Worm (Caenorhabditis elegans): ENCODE data around the gene gst-20.

- TF ChIP-seq fos-1 (tag; optimal IDR thresholded peaks at IDR 0.05) = no peak
- TF ChIP-seq snpc-4 (tag; optimal IDR thresholded peaks at IDR 0.05) = no peak
- no peak for TF ChIP-seq ceh-82 (tag; optimal IDR thresholded peaks at IDR 0.05)
Observed at ce11 chrII:13590461-13590860, 19.2 kb downstream of the gst-20 start, which contains the start of gene clec-145.

Data from whole organism, L2 larva.